Worm (Caenorhabditis elegans) whole organism, midembryonic: ENCODE results near the gene col-86.

Experiments
- T22C8.4 ChIP-seq: fragments of 200-800 bp; sonication (Bioruptor generic); IDR thresholded peaks from 2 replicates; pipeline ENCODE4 v1.3.6; 2022; ENCODE audit warnings: missing genetic modification characterization, missing compliant biosample characterization

col-86 gene

ce11 chrII:13047106-13047505 lies 51.0 kb downstream of the col-86 start, which contains the start of gene F42G4.7:
F42G4.7 (minus strand) TSS chrII:13047290.
- TF ChIP-seq T22C8.4 (GFP tag; lab: Robert Waterston, UW), result peak; percentile 86
